Fruit fly (Drosophila melanogaster): ENCODE results near the gene CG10038.

DNA sequence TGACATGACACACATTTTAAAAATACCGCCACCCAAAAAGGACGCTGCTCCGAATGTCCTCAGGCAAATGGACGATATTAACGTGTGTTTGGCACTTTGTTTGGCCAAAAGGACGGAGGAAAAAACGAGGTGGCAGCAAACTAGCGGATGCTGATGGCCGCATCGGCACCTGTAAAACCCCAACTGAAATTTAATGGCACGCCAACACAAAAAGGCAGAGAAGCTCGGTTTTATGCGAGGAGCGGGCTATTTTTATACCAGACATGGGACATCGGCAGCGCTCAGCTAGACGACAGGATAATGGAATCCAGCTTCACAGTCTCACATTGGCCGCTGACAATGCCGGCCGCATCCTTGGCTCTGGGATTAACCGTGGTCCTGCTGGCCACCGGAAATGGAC, 35.5 kb upstream of the CG10038 start, which contains the start of gene Sol1:
- no peak for TF ChIP-seq h (optimal IDR thresholded peaks at IDR 0.05)
- TF ChIP-seq psq (optimal IDR thresholded peaks at IDR 0.05), result no peak
- TF ChIP-seq Sin3A (optimal IDR thresholded peaks at IDR 0.05), result no peak

Data from Kc167 (cell line).